Worm (Caenorhabditis elegans) whole organism, L4 larva: ENCODE results near the gene ZK721.4.

Source experiments
- F10B5.3 ChIP-seq: sonication (generic microtip); optimal IDR thresholded peaks from 2 replicates; lab custom pipeline; 2016; ENCODE audit warnings: mild to moderate bottlenecking, missing genetic modification characterization, missing compliant biosample characterization
- F26F4.8 ChIP-seq: fragments of 200-800 bp; sonication (Bioruptor generic); conservative IDR thresholded peaks from 2 replicates; pipeline ENCODE4 v1.3.6; 2022; ENCODE audit warnings: missing genetic modification characterization, missing compliant biosample characterization
- F37D6.2 ChIP-seq: sonication (generic microtip); optimal IDR thresholded peaks from 2 replicates; lab custom pipeline; 2016; ENCODE audit warnings: mild to moderate bottlenecking, missing genetic modification characterization, missing compliant biosample characterization
- F44E2.7 ChIP-seq: fragments of 200-800 bp; sonication (Bioruptor generic); IDR thresholded peaks from 2 replicates; pipeline ENCODE4 v2.1.2; 2022; ENCODE audit warnings: missing genetic modification characterization, missing compliant biosample characterization
- F49E8.2 ChIP-seq: sonication (generic microtip); optimal IDR thresholded peaks from 2 replicates; lab custom pipeline; 2016; ENCODE audit warnings: missing compliant biosample characterization, mild to moderate bottlenecking, missing genetic modification characterization, borderline replicate concordance
- T20F7.1 ChIP-seq: fragments of 200-800 bp; sonication (Bioruptor generic); optimal IDR thresholded peaks from 2 replicates; lab custom pipeline; 2018; ENCODE audit warnings: mild to moderate bottlenecking, missing genetic modification characterization, missing compliant biosample characterization
- T26A8.4 ChIP-seq: fragments of 200-800 bp; sonication (Bioruptor generic); IDR thresholded peaks from 2 replicates; pipeline ENCODE4 v1.3.6; 2022; ENCODE audit warnings: missing genetic modification characterization, missing compliant biosample characterization
- Y105C5A.15 ChIP-seq: fragments of 200-800 bp; sonication (Bioruptor generic); IDR thresholded peaks from 2 replicates; pipeline ENCODE4 v1.3.6; 2022; ENCODE audit warnings: missing genetic modification characterization, missing compliant biosample characterization
- Y48G9A.11 ChIP-seq: fragments of 200-800 bp; sonication (Bioruptor generic); IDR thresholded peaks from 2 replicates; pipeline ENCODE4 v1.3.6; 2022; ENCODE audit warnings: missing genetic modification reagents, missing genetic modification characterization, missing compliant biosample characterization
- Y75B8A.6 ChIP-seq: fragments of 200-800 bp; sonication (Bioruptor generic); IDR thresholded peaks from 2 replicates; pipeline ENCODE4 v1.3.6; 2022; ENCODE audit warnings: missing genetic modification reagents, missing genetic modification characterization, missing compliant biosample characterization
- ZK337.2 ChIP-seq: fragments of 200-800 bp; sonication (Bioruptor generic); IDR thresholded peaks from 2 replicates; pipeline ENCODE4 v1.3.6; 2022; ENCODE audit warnings: missing genetic modification reagents, missing genetic modification characterization, missing compliant biosample characterization
- aha-1 ChIP-seq: fragments of 150-350 bp; peaks from one replicate; lab custom pipeline; 2014; ENCODE audit warnings: missing biosample characterization, missing genetic modification characterization
- ama-1 ChIP-seq: fragments of 150-350 bp; optimal IDR thresholded peaks from 2 replicates; lab custom pipeline; 2014; ENCODE audit warnings: inconsistent platforms, mixed read lengths
- attf-4 ChIP-seq: sonication (generic microtip); optimal IDR thresholded peaks from 3 replicates; lab custom pipeline; 2017; ENCODE audit warnings: missing biosample characterization, missing genetic modification characterization
- ceh-62 ChIP-seq: sonication (generic microtip); optimal IDR thresholded peaks from 2 replicates; lab custom pipeline; 2017; ENCODE audit warnings: missing biosample characterization, missing genetic modification characterization
- ceh-82 ChIP-seq: sonication (generic microtip); optimal IDR thresholded peaks from 2 replicates; lab custom pipeline; 2017; ENCODE audit warnings: missing biosample characterization, missing genetic modification characterization
- ces-1 ChIP-seq: fragments of 150-350 bp; sonication (generic microtip); optimal IDR thresholded peaks from 4 replicates; lab custom pipeline; 2014; ENCODE audit warnings: missing biosample characterization, missing genetic modification reagents, missing genetic modification characterization
- cey-2 ChIP-seq: sonication (generic microtip); optimal IDR thresholded peaks from 3 replicates; lab custom pipeline; 2017; ENCODE audit warnings: missing genetic modification characterization, mild to moderate bottlenecking, missing compliant biosample characterization, antibody characterized with exemption, borderline replicate concordance; ENCODE audit not compliant: insufficient read depth
- daf-12 ChIP-seq: fragments of 150-350 bp; optimal IDR thresholded peaks from 2 replicates; lab custom pipeline; 2014; ENCODE audit warnings: missing biosample characterization, missing genetic modification reagents, missing genetic modification characterization
- daf-16 ChIP-seq, 3 experiments: sonication (generic microtip); optimal IDR thresholded peaks; 2 replicates each; lab custom pipeline; 2016 to 2017; ENCODE audit warnings: missing genetic modification characterization in 3 of 3, missing genetic modification reagents in 3 of 3, mild to moderate bottlenecking in 2 of 3, missing compliant biosample characterization in 2 of 3, missing biosample characterization in 1 of 3, moderate library complexity in 1 of 3
- dmd-8 ChIP-seq: fragments of 200-800 bp; sonication (Bioruptor generic); IDR thresholded peaks from 2 replicates; pipeline ENCODE4 v1.3.6; 2022; ENCODE audit warnings: missing genetic modification characterization, missing compliant biosample characterization
- dmd-9 ChIP-seq: fragments of 200-800 bp; sonication (Bioruptor generic); IDR thresholded peaks from 2 replicates; pipeline ENCODE4 v1.3.6; 2022; ENCODE audit warnings: missing genetic modification reagents, missing genetic modification characterization, missing compliant biosample characterization
- dpl-1 ChIP-seq: fragments of 150-350 bp; optimal IDR thresholded peaks from 2 replicates; lab custom pipeline; 2014; ENCODE audit warnings: missing biosample characterization, missing genetic modification reagents, missing genetic modification characterization
- duxl-1 ChIP-seq: sonication (generic microtip); optimal IDR thresholded peaks from 2 replicates; lab custom pipeline; 2016; ENCODE audit warnings: mild to moderate bottlenecking, missing genetic modification characterization, moderate library complexity, missing compliant biosample characterization; ENCODE audit not compliant: poor library complexity
- egl-43 ChIP-seq: fragments of 200-800 bp; sonication (Bioruptor generic); IDR thresholded peaks from 2 replicates; pipeline ENCODE4 v1.3.6; 2022; ENCODE audit warnings: missing genetic modification reagents, missing genetic modification characterization, missing compliant biosample characterization
- fos-1 ChIP-seq: fragments of 150-350 bp; optimal IDR thresholded peaks from 2 replicates; lab custom pipeline; 2014; ENCODE audit warnings: missing biosample characterization, missing genetic modification characterization
- hlh-11 ChIP-seq: fragments of 200-800 bp; sonication (Bioruptor generic); optimal IDR thresholded peaks from 2 replicates; lab custom pipeline; 2018; ENCODE audit warnings: mild to moderate bottlenecking, missing genetic modification characterization, missing compliant biosample characterization
- hlh-30 ChIP-seq: sonication (generic microtip); optimal IDR thresholded peaks from 2 replicates; lab custom pipeline; 2017; ENCODE audit warnings: antibody characterized with exemption, mild to moderate bottlenecking, missing genetic modification characterization, missing compliant biosample characterization; ENCODE audit not compliant: insufficient read depth
- hmg-1.1 ChIP-seq: fragments of 200-800 bp; sonication (Bioruptor generic); IDR thresholded peaks from 2 replicates; pipeline ENCODE4 v1.3.6; 2022; ENCODE audit warnings: missing genetic modification reagents, missing genetic modification characterization, missing compliant biosample characterization
- lin-15B ChIP-seq: fragments of 150-350 bp; sonication (generic microtip); optimal IDR thresholded peaks from 3 replicates; lab custom pipeline; 2014; ENCODE audit warnings: missing biosample characterization, missing genetic modification characterization
- lin-38 ChIP-seq: fragments of 200-800 bp; sonication (Bioruptor generic); IDR thresholded peaks from 2 replicates; pipeline ENCODE4 v1.3.6; 2022; ENCODE audit warnings: missing genetic modification reagents, missing genetic modification characterization, missing compliant biosample characterization
- lir-3 ChIP-seq: sonication (generic microtip); optimal IDR thresholded peaks from 2 replicates; lab custom pipeline; 2016; ENCODE audit warnings: mild to moderate bottlenecking, missing genetic modification characterization, missing compliant biosample characterization
- mdt-29 ChIP-seq: fragments of 200-800 bp; sonication (Bioruptor generic); IDR thresholded peaks from 2 replicates; pipeline ENCODE4 v1.3.6; 2022; ENCODE audit warnings: missing genetic modification reagents, missing genetic modification characterization, missing compliant biosample characterization
- mep-1 ChIP-seq: fragments of 150-350 bp; sonication (generic microtip); optimal IDR thresholded peaks from 3 replicates; lab custom pipeline; 2014; ENCODE audit warnings: missing biosample characterization, missing genetic modification characterization
- mes-2 ChIP-seq: sonication (generic microtip); optimal IDR thresholded peaks from 2 replicates; lab custom pipeline; 2016; ENCODE audit warnings: missing genotype, mild to moderate bottlenecking, missing genetic modification characterization, missing compliant biosample characterization; ENCODE audit not compliant: poor library complexity, severe bottlenecking
- nhr-28 ChIP-seq: fragments of 150-350 bp; optimal IDR thresholded peaks from 2 replicates; lab custom pipeline; 2014; ENCODE audit warnings: missing biosample characterization, missing genetic modification characterization
- nhr-6 ChIP-seq: fragments of 150-350 bp; optimal IDR thresholded peaks from 2 replicates; lab custom pipeline; 2014; ENCODE audit warnings: missing biosample characterization, missing genetic modification characterization
- nhr-77 ChIP-seq: fragments of 150-350 bp; optimal IDR thresholded peaks from 2 replicates; lab custom pipeline; 2014; ENCODE audit warnings: missing biosample characterization, missing genetic modification characterization
- pha-4 ChIP-seq, 2 experiments: fragments of 150-350 bp in 1 of 2; fragments of 200-800 bp in 1 of 2; sonication (Bioruptor generic) in 1 of 2; IDR thresholded peaks in 1 of 2; optimal IDR thresholded peaks in 1 of 2; 2 replicates each; pipeline versions ENCODE4 v1.3.6 to Lab custom; 2014 to 2022; ENCODE audit warnings: missing genetic modification characterization in 2 of 2, missing genetic modification reagents in 2 of 2, missing biosample characterization in 1 of 2, missing compliant biosample characterization in 1 of 2
- php-3 ChIP-seq: fragments of 200-800 bp; sonication (Bioruptor generic); IDR thresholded peaks from 2 replicates; pipeline ENCODE4 v1.3.6; 2022; ENCODE audit warnings: missing genetic modification reagents, missing genetic modification characterization, missing compliant biosample characterization
- sdz-12 ChIP-seq: fragments of 200-800 bp; sonication (Bioruptor generic); optimal IDR thresholded peaks from 2 replicates; lab custom pipeline; 2018; ENCODE audit warnings: mild to moderate bottlenecking, missing genetic modification characterization, missing compliant biosample characterization
- snpc-4 ChIP-seq: fragments of 150-350 bp; optimal IDR thresholded peaks from 2 replicates; lab custom pipeline; 2014; ENCODE audit warnings: missing biosample characterization, missing genetic modification characterization
- spr-3 ChIP-seq: fragments of 200-800 bp; sonication (Bioruptor generic); optimal IDR thresholded peaks from 2 replicates; lab custom pipeline; 2018; ENCODE audit warnings: mild to moderate bottlenecking, missing genetic modification characterization, missing compliant biosample characterization
- tag-97 ChIP-seq: fragments of 200-800 bp; sonication (Bioruptor generic); IDR thresholded peaks from 2 replicates; pipeline ENCODE4 v1.3.6; 2022; ENCODE audit warnings: missing genetic modification characterization, missing compliant biosample characterization
- tra-1 ChIP-seq: fragments of 200-800 bp; sonication (Bioruptor generic); IDR thresholded peaks from 2 replicates; pipeline ENCODE4 v1.3.6; 2022; ENCODE audit warnings: missing genetic modification reagents, missing genetic modification characterization, missing compliant biosample characterization
- vab-7 ChIP-seq: fragments of 200-800 bp; sonication (Bioruptor generic); IDR thresholded peaks from 2 replicates; pipeline ENCODE4 v1.3.6; 2022; ENCODE audit warnings: missing genetic modification reagents, missing genetic modification characterization, missing compliant biosample characterization
- zag-1 ChIP-seq: fragments of 150-350 bp; optimal IDR thresholded peaks from 2 replicates; lab custom pipeline; 2014; ENCODE audit warnings: missing biosample characterization, missing genetic modification characterization
- zip-11 ChIP-seq: fragments of 200-800 bp; sonication (Bioruptor generic); IDR thresholded peaks from 2 replicates; pipeline ENCODE4 v1.3.6; 2022; ENCODE audit warnings: missing genetic modification characterization, missing compliant biosample characterization
- ztf-11 ChIP-seq: fragments of 150-350 bp; optimal IDR thresholded peaks from 2 replicates; lab custom pipeline; 2014; ENCODE audit warnings: missing biosample characterization, missing genetic modification characterization
- ztf-7 ChIP-seq: fragments of 150-350 bp; optimal IDR thresholded peaks from 2 replicates; lab custom pipeline; 2014; ENCODE audit warnings: missing biosample characterization, missing genetic modification characterization

Gene ZK721.4

ce11 chrX:8796699-8797282 lies 18.1 kb downstream of the ZK721.4 start, which contains the start of gene R04E5.7 (continued):
- TF ChIP-seq hlh-30 (tag; lab: Kevin White, UChicago) (peak; percentile 65), duxl-1 (no peak), attf-4 (tag; lab: Kevin White, UChicago) (no peak), ztf-11 (tag; lab: Kevin White, UChicago) (no peak), ces-1 (no peak), php-3 (GFP tag; lab: Robert Waterston, UW) (no peak), F44E2.7 (0 out of 2 replicates have a peak, but pooled peaks have one; percentile 42), dmd-8 (GFP tag; lab: Robert Waterston, UW) (no peak), F26F4.8 (GFP tag; lab: Robert Waterston, UW) (no peak), F10B5.3 (no peak), dmd-9 (GFP tag; lab: Robert Waterston, UW) (no peak), cey-2 (tag; lab: Kevin White, UChicago) (no peak), mep-1 (tag; lab: Kevin White, UChicago) (peak; percentile 57), ama-1 (no peak), F49E8.2 (tag; lab: Kevin White, UChicago) (no peak), spr-3 (no peak), zip-11 (no peak), egl-43 (peak; percentile 82), ztf-7 (tag; lab: Kevin White, UChicago) (no peak), T20F7.1 (no peak), fos-1 (no peak), daf-12 (tag; lab: Kevin White, UChicago) (no peak), sdz-12 (GFP tag; lab: Kevin White, UChicago) (no peak), daf-16 (GFP tag; optimal IDR thresholded peaks at IDR 0.05; lab: Kevin White, UChicago) (no peak), daf-16 (tag; optimal IDR thresholded peaks at IDR 0.05; lab: Kevin White, UChicago) (peak; percentile 66), tag-97 (GFP tag; lab: Robert Waterston, UW) (no peak), lin-15B (tag; lab: Kevin White, UChicago) (no peak), tra-1 (GFP tag; lab: Robert Waterston, UW) (peak; percentile 33; the same call in 1 of the 2 replicates), mes-2 (tag; lab: Kevin White, UChicago) (peak; percentile 58), Y48G9A.11 (GFP tag; lab: Robert Waterston, UW) (peak; percentile 16; the same call in 1 of the 2 replicates), Y75B8A.6 (0 out of 2 replicates have a peak, but pooled peaks have one; percentile 53), pha-4 (GFP tag; IDR thresholded peaks at IDR 0.05; lab: Robert Waterston, UW) (peak; percentile 52; the same call in 1 of the 2 replicates), pha-4 (tag; optimal IDR thresholded peaks at IDR 0.05; lab: Kevin White, UChicago) (no peak), nhr-77 (no peak), F37D6.2 (tag; lab: Kevin White, UChicago) (no peak), ceh-82 (tag; lab: Kevin White, UChicago) (no peak), vab-7 (GFP tag; lab: Robert Waterston, UW) (peak; percentile 57; the same call in 1 of the 2 replicates), zag-1 (tag; lab: Kevin White, UChicago) (no peak), lin-38 (peak; percentile 62), hmg-1.1 (GFP tag; lab: Robert Waterston, UW) (peak; percentile 69), Y105C5A.15 (no peak), T26A8.4 (GFP tag; lab: Robert Waterston, UW) (no peak), lir-3 (no peak), hlh-11 (tag; lab: Kevin White, UChicago) (peak; percentile 44), nhr-28 (tag; lab: Kevin White, UChicago) (no peak), ceh-62 (tag; lab: Kevin White, UChicago) (no peak), aha-1 (tag; lab: Kevin White, UChicago) (peak; percentile 38), nhr-6 (tag; lab: Kevin White, UChicago) (no peak), dpl-1 (GFP tag; lab: Kevin White, UChicago) (no peak), ZK337.2 (no peak), mdt-29 (GFP tag; lab: Robert Waterston, UW) (no peak), snpc-4 (tag; lab: Kevin White, UChicago) (no peak)
